Worm (Caenorhabditis elegans) whole organism, midembryonic: ENCODE measurements around the gene F44B9.8.

Experiments
- T22C8.4 ChIP-seq: fragments of 200-800 bp; sonication (Bioruptor generic); IDR thresholded peaks from 2 replicates; pipeline ENCODE4 v1.3.6; 2022; ENCODE audit warnings: missing genetic modification characterization, missing compliant biosample characterization
- cog-1 ChIP-seq: sonication (generic microtip); optimal IDR thresholded peaks from 2 replicates; lab custom pipeline; 2016; ENCODE audit warnings: missing genetic modification characterization, missing compliant biosample characterization
- flt-1 ChIP-seq: fragments of 200-800 bp; sonication (Bioruptor generic); IDR thresholded peaks from 2 replicates; pipeline ENCODE4 v1.3.6; 2022; ENCODE audit warnings: missing genetic modification characterization, missing compliant biosample characterization
- ref-1 ChIP-seq: fragments of 200-800 bp; sonication (Bioruptor generic); conservative IDR thresholded peaks from 2 replicates; pipeline ENCODE4 v1.3.6; 2022; ENCODE audit warnings: missing genetic modification reagents, missing genetic modification characterization, missing compliant biosample characterization
- tab-1 ChIP-seq: fragments of 200-800 bp; sonication (Bioruptor generic); IDR thresholded peaks from 2 replicates; pipeline ENCODE4 v1.3.6; 2022; ENCODE audit warnings: missing genetic modification characterization, missing compliant biosample characterization
- ztf-29 ChIP-seq: fragments of 200-800 bp; sonication (Bioruptor generic); IDR thresholded peaks from 2 replicates; pipeline ENCODE4 v1.3.6; 2022; ENCODE audit warnings: missing genetic modification reagents, missing genetic modification characterization, missing compliant biosample characterization

DNA sequence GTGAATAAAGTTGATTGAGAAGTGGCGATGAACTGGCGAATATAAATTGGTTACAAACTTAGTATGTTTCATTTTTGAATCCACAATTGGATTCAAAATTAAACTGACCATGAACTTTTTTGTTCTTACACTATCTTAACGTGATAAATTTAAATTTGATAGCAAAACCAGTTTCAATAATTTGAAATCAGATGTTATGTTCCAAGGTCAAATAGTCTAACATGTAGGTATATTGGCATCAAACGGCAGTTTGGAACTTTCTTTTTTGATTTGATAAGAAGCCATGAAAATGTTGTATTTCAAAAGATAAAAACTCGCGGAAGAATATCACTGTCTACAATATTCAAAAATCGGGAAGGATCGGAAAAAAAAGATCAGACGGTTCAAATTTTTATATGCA is 6.6 kb upstream of the F44B9.8 start:
- TF ChIP-seq flt-1 (GFP tag; lab: Robert Waterston, UW) (no peak), cog-1 (tag; lab: Kevin White, UChicago) (no peak), ref-1 (no peak), tab-1 (no peak), ztf-29 (GFP tag; lab: Robert Waterston, UW) (no peak), T22C8.4 (GFP tag; lab: Robert Waterston, UW) (no peak)
